Fruit fly (Drosophila melanogaster): ENCODE measurements around the gene WRNexo.

Gene WRNexo

DNA sequence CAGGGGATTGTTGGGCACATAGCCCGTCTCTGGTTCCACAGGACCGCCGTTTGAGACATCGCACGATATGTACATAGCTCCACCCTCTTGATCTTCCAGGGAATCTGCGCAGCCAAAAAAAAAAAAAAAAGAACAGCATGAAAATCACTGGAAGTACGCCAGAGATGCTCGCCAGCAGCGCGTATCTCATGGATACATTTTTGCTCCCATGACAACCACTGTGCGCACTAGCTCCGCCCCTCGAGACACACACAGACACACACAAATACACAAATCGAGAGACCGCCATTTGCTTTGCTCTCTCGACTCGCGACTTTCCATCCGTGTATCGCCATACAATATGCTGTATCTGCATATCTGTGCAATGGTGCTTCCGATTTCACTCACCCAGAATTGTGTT, 5.4 kb upstream of the WRNexo start (continued):
- TF ChIP-seq Gug (GFP tag; IDR thresholded peaks at IDR 0.05) (peak; percentile 60), CG11902 (GFP tag; optimal IDR thresholded peaks at IDR 0.05) (no peak), CG16779 (tag; optimal IDR thresholded peaks at IDR 0.05) (no peak), dsx (GFP tag; optimal IDR thresholded peaks at IDR 0.05; ENCODE audit: poor library complexity, severe bottlenecking) (no peak), Sox15 (GFP tag; optimal IDR thresholded peaks at IDR 0.05) (no peak), CG11294 (GFP tag; IDR thresholded peaks at IDR 0.05) (no peak), vri (GFP tag; optimal IDR thresholded peaks at IDR 0.05) (no peak), CG3919 (GFP tag; optimal IDR thresholded peaks at IDR 0.05) (peak; percentile 33), Eip75B (GFP tag; optimal IDR thresholded peaks at IDR 0.05) (no peak), Eip93F (GFP tag; optimal IDR thresholded peaks at IDR 0.05) (no peak), Sox14 (GFP tag; optimal IDR thresholded peaks at IDR 0.05) (no peak), achi (GFP tag; optimal IDR thresholded peaks at IDR 0.05) (peak; percentile 42), dac (GFP tag; optimal IDR thresholded peaks at IDR 0.05) (no peak), CG3032 (tag; optimal IDR thresholded peaks at IDR 0.05) (no peak), ss (GFP tag; optimal IDR thresholded peaks at IDR 0.05) (no peak), Met (GFP tag; optimal IDR thresholded peaks at IDR 0.05) (peak; percentile 32), CG8319 (GFP tag; optimal IDR thresholded peaks at IDR 0.05) (no peak), CG31627 (GFP tag; optimal IDR thresholded peaks at IDR 0.05) (no peak), eg (GFP tag; IDR thresholded peaks at IDR 0.05) (peak; percentile 82), fkh (GFP tag; optimal IDR thresholded peaks at IDR 0.05) (no peak), cyc (GFP tag; optimal IDR thresholded peaks at IDR 0.05) (no peak), CG6854 (GFP tag; optimal IDR thresholded peaks at IDR 0.05) (no peak), esn (GFP tag; optimal IDR thresholded peaks at IDR 0.05) (peak; percentile 22), CG10631 (GFP tag; optimal IDR thresholded peaks at IDR 0.05) (peak; percentile 19), Hr39 (GFP tag; optimal IDR thresholded peaks at IDR 0.05) (no peak), lz (GFP tag; optimal IDR thresholded peaks at IDR 0.05) (peak; percentile 27), net (GFP tag; optimal IDR thresholded peaks at IDR 0.05) (peak; percentile 50), Hr4 (GFP tag; optimal IDR thresholded peaks at IDR 0.05) (peak; percentile 49)

DNA sequence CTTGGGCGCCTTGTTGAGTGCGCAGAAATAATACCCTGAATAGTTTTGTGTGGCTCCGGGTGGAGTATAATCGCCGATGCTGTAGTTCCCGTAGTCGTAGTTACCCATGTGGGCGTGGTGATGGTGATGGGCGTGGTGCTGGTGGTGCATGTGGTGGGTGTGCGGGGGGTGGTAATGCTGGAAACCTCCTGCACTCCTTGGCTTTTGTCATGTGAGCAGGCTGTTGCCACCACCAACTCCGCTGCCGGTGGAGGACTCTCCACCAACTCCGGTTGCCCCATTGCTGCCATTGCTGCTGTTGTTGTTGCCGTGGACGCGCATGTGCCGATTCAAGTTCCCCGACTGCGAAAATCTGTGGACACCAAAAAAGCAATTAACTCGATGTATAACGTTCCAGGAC, 2.6 kb upstream of the WRNexo start:
- TF ChIP-seq fd85E (GFP tag; optimal IDR thresholded peaks at IDR 0.05), result no peak
- TF ChIP-seq CG11902 (GFP tag; optimal IDR thresholded peaks at IDR 0.05), result no peak
- TF ChIP-seq dsx (GFP tag; optimal IDR thresholded peaks at IDR 0.05; ENCODE audit: poor library complexity, severe bottlenecking), result no peak
- no peak for TF ChIP-seq Gug (GFP tag; IDR thresholded peaks at IDR 0.05)

DNA sequence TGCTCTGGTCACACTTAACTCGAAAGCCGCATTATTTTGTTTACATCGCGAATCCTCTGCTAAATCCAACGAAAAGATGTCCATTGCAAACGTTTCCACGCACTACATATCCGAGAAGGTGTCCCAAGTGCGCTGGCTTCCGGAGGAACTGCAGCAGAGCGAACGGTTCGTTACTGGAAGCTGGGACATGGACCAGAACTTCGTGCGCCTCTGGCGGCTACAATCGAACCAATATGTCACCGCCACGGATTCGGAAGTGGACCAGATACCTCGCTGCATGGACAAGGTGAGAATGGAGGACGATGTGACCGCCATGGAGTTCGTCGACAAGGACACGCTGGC, 653 bp upstream of the WRNexo start:
- TF ChIP-seq Gug (GFP tag; IDR thresholded peaks at IDR 0.05) (no peak), fd85E (GFP tag; optimal IDR thresholded peaks at IDR 0.05) (no peak), Hr39 (GFP tag; optimal IDR thresholded peaks at IDR 0.05) (no peak), CG16779 (tag; optimal IDR thresholded peaks at IDR 0.05) (no peak), CG8119 (GFP tag; IDR thresholded peaks at IDR 0.05) (no peak), CG9139 (GFP tag; optimal IDR thresholded peaks at IDR 0.05) (no peak), pdm3 (GFP tag; optimal IDR thresholded peaks at IDR 0.05) (no peak), CG3032 (tag; optimal IDR thresholded peaks at IDR 0.05) (no peak), spab (GFP tag; optimal IDR thresholded peaks at IDR 0.05) (no peak), vri (GFP tag; optimal IDR thresholded peaks at IDR 0.05) (no peak), Lpt (GFP tag; optimal IDR thresholded peaks at IDR 0.05) (no peak), dac (GFP tag; optimal IDR thresholded peaks at IDR 0.05) (no peak), CG34406 (GFP tag; optimal IDR thresholded peaks at IDR 0.05) (no peak), Hr4 (GFP tag; optimal IDR thresholded peaks at IDR 0.05) (no peak), esn (GFP tag; optimal IDR thresholded peaks at IDR 0.05) (no peak), achi (GFP tag; optimal IDR thresholded peaks at IDR 0.05) (no peak), CG6163 (GFP tag; IDR thresholded peaks at IDR 0.05) (no peak), CG8319 (GFP tag; optimal IDR thresholded peaks at IDR 0.05) (no peak), CG8632 (GFP tag; optimal IDR thresholded peaks at IDR 0.05) (no peak), Sox15 (GFP tag; optimal IDR thresholded peaks at IDR 0.05) (no peak)

DNA sequence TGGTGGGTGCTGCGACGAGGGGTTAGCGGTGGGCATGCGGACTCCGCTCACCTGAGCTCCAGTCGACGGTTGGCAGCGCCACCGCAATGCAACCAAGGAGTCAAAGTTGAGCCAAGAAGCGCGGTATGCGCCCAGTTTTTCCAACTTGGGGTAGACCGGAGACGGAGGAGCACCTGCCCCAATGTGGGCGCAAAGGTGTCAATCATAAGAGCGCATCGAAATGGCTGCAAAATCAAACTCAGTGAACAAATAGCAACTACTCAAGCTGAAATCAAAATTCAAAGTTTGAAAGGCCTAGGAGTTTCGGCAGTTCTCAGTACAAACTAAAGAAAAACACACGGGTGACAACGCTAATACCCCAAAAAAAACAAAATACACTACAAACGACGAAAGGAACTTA, 4.3 kb downstream of the WRNexo start, which contains the start of gene hmw:
Gene hmw, plus strand, starts transcription at position 301 of the 400 bp plus-strand sequence.
- TF ChIP-seq dac (GFP tag; optimal IDR thresholded peaks at IDR 0.05) (no peak), CG9139 (GFP tag; optimal IDR thresholded peaks at IDR 0.05) (no peak), CG3032 (tag; optimal IDR thresholded peaks at IDR 0.05) (no peak), CG11762 (GFP tag; optimal IDR thresholded peaks at IDR 0.05; ENCODE audit: insufficient read depth) (no peak), dsx (GFP tag; optimal IDR thresholded peaks at IDR 0.05; ENCODE audit: poor library complexity, severe bottlenecking) (no peak), Blimp-1 (GFP tag; optimal IDR thresholded peaks at IDR 0.05) (no peak), topi (GFP tag; optimal IDR thresholded peaks at IDR 0.05) (no peak), CG4318 (GFP tag; optimal IDR thresholded peaks at IDR 0.05) (no peak), CG8119 (GFP tag; IDR thresholded peaks at IDR 0.05) (no peak), Ets96B (tag; optimal IDR thresholded peaks at IDR 0.05) (no peak), Sox15 (GFP tag; optimal IDR thresholded peaks at IDR 0.05) (no peak), CG10631 (GFP tag; optimal IDR thresholded peaks at IDR 0.05) (no peak), cyc (GFP tag; optimal IDR thresholded peaks at IDR 0.05) (no peak), pdm3 (GFP tag; optimal IDR thresholded peaks at IDR 0.05) (no peak), fkh (GFP tag; optimal IDR thresholded peaks at IDR 0.05) (no peak), CG32006 (GFP tag; optimal IDR thresholded peaks at IDR 0.05) (no peak), lz (GFP tag; optimal IDR thresholded peaks at IDR 0.05) (no peak), CG8632 (GFP tag; optimal IDR thresholded peaks at IDR 0.05) (no peak), CG3919 (GFP tag; optimal IDR thresholded peaks at IDR 0.05) (no peak), CG31627 (GFP tag; optimal IDR thresholded peaks at IDR 0.05) (no peak)

All from whole organism, prepupa.